Fruit fly (Drosophila melanogaster): ENCODE measurements around the gene OXA1L.

The OXA1L gene

dm6 chr3L:10931430-10931829 lies 45.2 kb upstream of the OXA1L start (continued):
- TF ChIP-seq CG1529 (GFP tag; optimal IDR thresholded peaks at IDR 0.05) (no peak), CG10274 (GFP tag; optimal IDR thresholded peaks at IDR 0.05) (no peak), pzg (GFP tag; optimal IDR thresholded peaks at IDR 0.05) (no peak), Dad (GFP tag; optimal IDR thresholded peaks at IDR 0.05) (no peak), sr (GFP tag; IDR thresholded peaks at IDR 0.05) (no peak), Side (GFP tag; optimal IDR thresholded peaks at IDR 0.05) (no peak), ssp (GFP tag; IDR thresholded peaks at IDR 0.05) (0 out of 2 replicates have a peak, but pooled peaks have one; percentile 18), dysf (GFP tag; IDR thresholded peaks at IDR 0.05) (peak; percentile 61; the same call in 1 of the 3 replicates), CG13424 (tag; optimal IDR thresholded peaks at IDR 0.05) (peak; percentile 51), CG34376 (GFP tag; optimal IDR thresholded peaks at IDR 0.05) (no peak), CG11560 (tag; IDR thresholded peaks at IDR 0.05) (no peak), CG42726 (GFP tag; IDR thresholded peaks at IDR 0.05; ENCODE audit: partially characterized antibody) (no peak), gt (GFP tag; IDR thresholded peaks at IDR 0.05) (no peak), dm (GFP tag; optimal IDR thresholded peaks at IDR 0.05) (no peak), jing (GFP tag; optimal IDR thresholded peaks at IDR 0.05) (no peak), ems (GFP tag; optimal IDR thresholded peaks at IDR 0.05) (no peak), slp2 (GFP tag; optimal IDR thresholded peaks at IDR 0.05) (no peak), Ets65A (GFP tag) (no peak), nmo (GFP tag; optimal IDR thresholded peaks at IDR 0.05) (peak; percentile 71), CG3407 (GFP tag; optimal IDR thresholded peaks at IDR 0.05) (peak; percentile 3), Hsf (GFP tag; optimal IDR thresholded peaks at IDR 0.05) (no peak), CG34422 (GFP tag; IDR thresholded peaks at IDR 0.05) (no peak), croc (GFP tag; conservative IDR thresholded peaks at IDR 0.05) (peak; percentile 31; the same call in 2 of the 3 replicates), CG31224 (GFP tag; IDR thresholded peaks at IDR 0.05) (no peak), CG18599 (GFP tag; optimal IDR thresholded peaks at IDR 0.05) (peak; percentile 10), CG12299 (tag; optimal IDR thresholded peaks at IDR 0.05) (no peak), trh (GFP tag; optimal IDR thresholded peaks at IDR 0.05) (no peak), da (GFP tag; optimal IDR thresholded peaks at IDR 0.05) (no peak), twi (tag; optimal IDR thresholded peaks at IDR 0.05) (peak; percentile 10), pros (GFP tag; optimal IDR thresholded peaks at IDR 0.05) (no peak), CG1832 (GFP tag; optimal IDR thresholded peaks at IDR 0.05) (no peak), Vsx1 (GFP tag; optimal IDR thresholded peaks at IDR 0.05) (no peak), CG1792 (GFP tag; optimal IDR thresholded peaks at IDR 0.05) (no peak), CG30020 (tag; optimal IDR thresholded peaks at IDR 0.05) (no peak), ken (GFP tag; IDR thresholded peaks at IDR 0.05) (no peak), bowl (GFP tag; IDR thresholded peaks at IDR 0.05) (no peak), NC2α (GFP tag; optimal IDR thresholded peaks at IDR 0.05) (no peak), lov (optimal IDR thresholded peaks at IDR 0.05) (no peak), lov (GFP tag; IDR thresholded peaks at IDR 0.05) (no peak), az2 (GFP tag; optimal IDR thresholded peaks at IDR 0.05) (peak; percentile 27), Gsc (GFP tag; IDR thresholded peaks at IDR 0.05) (no peak), en (GFP tag; optimal IDR thresholded peaks at IDR 0.05) (no peak), CG14710 (tag; optimal IDR thresholded peaks at IDR 0.05) (peak; percentile 28), Hr3 (GFP tag; optimal IDR thresholded peaks at IDR 0.05) (peak; percentile 1), CG14667 (GFP tag; IDR thresholded peaks at IDR 0.05) (no peak), sc (optimal IDR thresholded peaks at IDR 0.05) (no peak), sc (GFP tag; optimal IDR thresholded peaks at IDR 0.05) (no peak), CG12155 (GFP tag; optimal IDR thresholded peaks at IDR 0.05) (no peak), CG9876 (GFP tag; optimal IDR thresholded peaks at IDR 0.05) (no peak), caup (GFP tag; optimal IDR thresholded peaks at IDR 0.05; ENCODE audit: severe bottlenecking) (no peak), fu2 (GFP tag; optimal IDR thresholded peaks at IDR 0.05) (no peak), zen2 (GFP tag; IDR thresholded peaks at IDR 0.05; ENCODE audit: partially characterized antibody) (no peak), ftz-f1 (GFP tag; optimal IDR thresholded peaks at IDR 0.05) (no peak)
